Fruit fly (Drosophila melanogaster) whole organism, embryonic: ENCODE results near the gene CG33127.
A peak's percentile ranks its signal among the peaks of the same experiment; 100 is the strongest.

Experiments used
- Asciz ChIP-seq: fragments of 200-800 bp; sonication (Bioruptor generic); optimal IDR thresholded peaks from 2 replicates; lab custom pipeline; 2017; ENCODE audit warnings: missing biosample characterization, mild to moderate bottlenecking, missing genetic modification characterization, missing genetic modification reagents
- C15 ChIP-seq: fragments of 200-800 bp; sonication (Bioruptor generic); IDR thresholded peaks from 3 replicates; pipeline ENCODE4 v1.3.6; 2022; ENCODE audit warnings: missing biosample characterization, missing genetic modification characterization
- CG10565 ChIP-seq: fragments of 200-800 bp; sonication (Bioruptor generic); optimal IDR thresholded peaks from 3 replicates; lab custom pipeline; 2016; ENCODE audit warnings: missing biosample characterization, mild to moderate bottlenecking, missing genetic modification characterization
- CG11456 ChIP-seq: fragments of 200-800 bp; sonication (Bioruptor generic); IDR thresholded peaks from 3 replicates; pipeline ENCODE4 v1.3.6; 2022; ENCODE audit warnings: missing biosample characterization, missing genetic modification characterization
- CG12104 ChIP-seq: fragments of 200-800 bp; sonication (Bioruptor generic); optimal IDR thresholded peaks from 3 replicates; lab custom pipeline; 2016; ENCODE audit warnings: missing biosample characterization, missing genetic modification characterization
- CG14050 ChIP-seq: fragments of 200-800 bp; sonication (Bioruptor generic); IDR thresholded peaks from 3 replicates; pipeline ENCODE4 v1.3.6; 2022; ENCODE audit warnings: missing biosample characterization, missing genetic modification characterization
- CG14667 ChIP-seq: fragments of 200-800 bp; sonication (Bioruptor generic); IDR thresholded peaks from 2 replicates; pipeline ENCODE4 v1.3.6; 2022; ENCODE audit warnings: missing biosample characterization, missing genetic modification characterization
- CG15073 ChIP-seq: fragments of 200-800 bp; sonication (Bioruptor generic); optimal IDR thresholded peaks from 2 replicates; lab custom pipeline; 2016; ENCODE audit warnings: missing biosample characterization, missing genetic modification characterization
- CG1529 ChIP-seq: fragments of 200-800 bp; sonication (Bioruptor generic); optimal IDR thresholded peaks from 3 replicates; lab custom pipeline; 2018; ENCODE audit warnings: missing biosample characterization, missing genetic modification characterization
- CG17186 ChIP-seq: fragments of 200-800 bp; sonication (Bioruptor generic); optimal IDR thresholded peaks from 3 replicates; lab custom pipeline; 2017; ENCODE audit warnings: missing biosample characterization, missing genetic modification reagents, missing genetic modification characterization
- CG17328 ChIP-seq: fragments of 200-800 bp; sonication (Bioruptor generic); IDR thresholded peaks from 2 replicates; pipeline ENCODE4 v1.3.6; 2022; ENCODE audit warnings: missing biosample characterization, missing genetic modification characterization
- CG17385 ChIP-seq: fragments of 200-800 bp; sonication (Bioruptor generic); optimal IDR thresholded peaks from 3 replicates; lab custom pipeline; 2018; ENCODE audit warnings: missing biosample characterization, mild to moderate bottlenecking, missing genetic modification characterization
- CG17829 ChIP-seq: fragments of 200-800 bp; optimal IDR thresholded peaks from 2 replicates; lab custom pipeline; 2019; ENCODE audit warnings: missing biosample characterization, mild to moderate bottlenecking, missing genetic modification characterization, moderate library complexity
- CG17912 ChIP-seq: fragments of 200-800 bp; sonication (Bioruptor generic); optimal IDR thresholded peaks from 2 replicates; lab custom pipeline; 2018; ENCODE audit warnings: missing biosample characterization, mild to moderate bottlenecking, missing genetic modification characterization
- CG4424 ChIP-seq: fragments of 200-800 bp; sonication (Bioruptor generic); optimal IDR thresholded peaks from 3 replicates; lab custom pipeline; 2016; ENCODE audit warnings: missing biosample characterization, missing genetic modification characterization
- CG6791 ChIP-seq: fragments of 200-800 bp; sonication (Bioruptor generic); IDR thresholded peaks from 3 replicates; pipeline ENCODE4 v1.3.6; 2022; ENCODE audit warnings: missing biosample characterization, missing genetic modification characterization; ENCODE audit not compliant: partially characterized antibody
- CG9215 ChIP-seq: fragments of 200-800 bp; sonication (Bioruptor generic); IDR thresholded peaks from 2 replicates; pipeline ENCODE4 v1.3.6; 2022; ENCODE audit warnings: missing biosample characterization, missing genetic modification characterization
- CTCF ChIP-seq: fragments of 200-800 bp; sonication (Bioruptor generic); optimal IDR thresholded peaks from 2 replicates; lab custom pipeline; 2017; ENCODE audit warnings: missing biosample characterization, mild to moderate bottlenecking, missing genetic modification characterization, moderate library complexity
- Deaf1 ChIP-seq: fragments of 200-800 bp; optimal IDR thresholded peaks from 3 replicates; lab custom pipeline; 2019; ENCODE audit warnings: missing biosample characterization, mild to moderate bottlenecking, missing genetic modification characterization, moderate library complexity
- HmgD ChIP-seq: fragments of 200-800 bp; sonication (Bioruptor generic); optimal IDR thresholded peaks from 3 replicates; lab custom pipeline; 2016; ENCODE audit warnings: missing biosample characterization, missing genetic modification characterization
- Lpt ChIP-seq: fragments of >200 bp; optimal IDR thresholded peaks from 2 replicates; lab custom pipeline; 2018; ENCODE audit warnings: missing biosample characterization, missing genetic modification characterization
- MBD-R2 ChIP-seq: fragments of 200-800 bp; sonication (Bioruptor generic); IDR thresholded peaks from 2 replicates; pipeline ENCODE4 v1.3.6; 2022; ENCODE audit warnings: missing biosample characterization, missing genetic modification characterization
- MTF-1 ChIP-seq: fragments of 200-800 bp; sonication (Bioruptor generic); optimal IDR thresholded peaks from 2 replicates; lab custom pipeline; 2018; ENCODE audit warnings: missing biosample characterization, mild to moderate bottlenecking, missing genetic modification characterization, borderline replicate concordance
- Med ChIP-seq: fragments of 200-800 bp; sonication (Bioruptor generic); peaks from one replicate; lab custom pipeline; 2016; ENCODE audit warnings: missing biosample characterization, missing genetic modification characterization, mild to moderate bottlenecking, inconsistent platforms, moderate library complexity
- Sox102F ChIP-seq: fragments of 200-800 bp; sonication (Bioruptor generic); optimal IDR thresholded peaks from 2 replicates; lab custom pipeline; 2018; ENCODE audit warnings: missing biosample characterization, mild to moderate bottlenecking, missing genetic modification characterization, moderate library complexity
- Taf1 ChIP-seq: fragments of 200-800 bp; sonication (Bioruptor generic); IDR thresholded peaks from 2 replicates; pipeline ENCODE4 v1.3.6; 2022; ENCODE audit warnings: missing biosample characterization, missing genetic modification characterization
- Tbp ChIP-seq: fragments of >200 bp; optimal IDR thresholded peaks from 2 replicates; lab custom pipeline; 2018; ENCODE audit warnings: missing biosample characterization, missing genetic modification characterization
- Xrp1 ChIP-seq: fragments of 200-800 bp; sonication (Bioruptor generic); IDR thresholded peaks from 2 replicates; pipeline ENCODE4 v1.3.6; 2022; ENCODE audit warnings: missing biosample characterization, missing genetic modification characterization
- abd-A ChIP-seq: fragments of 200-800 bp; sonication (Bioruptor generic); optimal IDR thresholded peaks from 3 replicates; lab custom pipeline; 2019; ENCODE audit warnings: missing biosample characterization, mild to moderate bottlenecking, missing genetic modification characterization, moderate library complexity
- ato ChIP-seq: fragments of 200-800 bp; sonication (Bioruptor generic); IDR thresholded peaks from 2 replicates; pipeline ENCODE4 v1.3.6; 2022; ENCODE audit warnings: missing biosample characterization, missing genetic modification characterization; ENCODE audit not compliant: partially characterized antibody
- br ChIP-seq: fragments of >200 bp; optimal IDR thresholded peaks from 2 replicates; lab custom pipeline; 2017
- cad ChIP-seq: fragments of >200 bp; optimal IDR thresholded peaks from 2 replicates; lab custom pipeline; 2017; ENCODE audit warnings: missing biosample characterization, missing genetic modification characterization
- chn ChIP-seq: fragments of 200-800 bp; sonication (Bioruptor generic); optimal IDR thresholded peaks from 2 replicates; lab custom pipeline; 2016; ENCODE audit warnings: missing biosample characterization, missing genetic modification characterization
- croc ChIP-seq: fragments of 200-800 bp; sonication (Bioruptor generic); conservative IDR thresholded peaks from 3 replicates; pipeline ENCODE4 v1.3.6; 2022; ENCODE audit warnings: missing biosample characterization, missing genetic modification characterization
- ems ChIP-seq: fragments of 200-800 bp; sonication (Bioruptor generic); optimal IDR thresholded peaks from 3 replicates; lab custom pipeline; 2016; ENCODE audit warnings: missing biosample characterization, missing genetic modification characterization
- exex ChIP-seq: fragments of 200-800 bp; sonication (Bioruptor generic); optimal IDR thresholded peaks from 4 replicates; lab custom pipeline; 2018; ENCODE audit warnings: missing biosample characterization, mild to moderate bottlenecking, missing genetic modification characterization, moderate library complexity
- eyg ChIP-seq: fragments of 200-800 bp; sonication (Bioruptor generic); optimal IDR thresholded peaks from 3 replicates; lab custom pipeline; 2016; ENCODE audit warnings: missing biosample characterization, missing genetic modification characterization
- gcm ChIP-seq: fragments of 200-800 bp; sonication (Bioruptor generic); optimal IDR thresholded peaks from 2 replicates; lab custom pipeline; 2019; ENCODE audit warnings: missing biosample characterization, mild to moderate bottlenecking, missing genetic modification characterization, moderate library complexity
- gsb ChIP-seq: fragments of 200-800 bp; sonication (Bioruptor generic); IDR thresholded peaks from 2 replicates; pipeline ENCODE4 v1.3.6; 2022; ENCODE audit warnings: missing biosample characterization, missing genetic modification characterization
- gsb-n ChIP-seq: fragments of 200-800 bp; sonication (Bioruptor generic); optimal IDR thresholded peaks from 3 replicates; lab custom pipeline; 2018; ENCODE audit warnings: missing biosample characterization, mild to moderate bottlenecking, missing genetic modification characterization
- her ChIP-seq: fragments of 200-800 bp; sonication (Bioruptor generic); optimal IDR thresholded peaks from 2 replicates; lab custom pipeline; 2016; ENCODE audit warnings: missing biosample characterization, missing genetic modification characterization
- kay ChIP-seq: fragments of 200-800 bp; sonication (Bioruptor generic); optimal IDR thresholded peaks from 2 replicates; lab custom pipeline; 2016; ENCODE audit warnings: missing biosample characterization, missing genetic modification characterization
- odd ChIP-seq: fragments of 200-800 bp; sonication (Bioruptor generic); optimal IDR thresholded peaks from 2 replicates; lab custom pipeline; 2017; ENCODE audit warnings: missing biosample characterization, mild to moderate bottlenecking, missing genetic modification characterization
- otp ChIP-seq: fragments of 200-800 bp; sonication (Bioruptor generic); IDR thresholded peaks from 3 replicates; pipeline ENCODE4, ENCODE4 v1.3.6; 2022; ENCODE audit warnings: missing biosample characterization, missing genetic modification characterization
- pros ChIP-seq: fragments of 200-800 bp; sonication (Bioruptor generic); optimal IDR thresholded peaks from 3 replicates; lab custom pipeline; 2019; ENCODE audit warnings: missing biosample characterization, mild to moderate bottlenecking, missing genetic modification characterization, moderate library complexity
- sens ChIP-seq: fragments of 200-800 bp; sonication (Bioruptor generic); peaks from one replicate; lab custom pipeline; 2016; ENCODE audit warnings: missing biosample characterization, missing genetic modification characterization
- sug ChIP-seq: fragments of 200-800 bp; optimal IDR thresholded peaks from 2 replicates; lab custom pipeline; 2019; ENCODE audit warnings: missing biosample characterization, mild to moderate bottlenecking, missing genetic modification characterization, moderate library complexity
- tio ChIP-seq: fragments of 200-800 bp; sonication (Bioruptor generic); optimal IDR thresholded peaks from 2 replicates; lab custom pipeline; 2017; ENCODE audit warnings: missing biosample characterization, missing genetic modification characterization, inconsistent platforms
- trh ChIP-seq: fragments of 200-800 bp; sonication (Bioruptor generic); optimal IDR thresholded peaks from 2 replicates; lab custom pipeline; 2016; ENCODE audit warnings: missing biosample characterization, missing genetic modification characterization
- unc-4 ChIP-seq: fragments of 200-800 bp; sonication (Bioruptor generic); IDR thresholded peaks from 2 replicates; pipeline ENCODE4 v1.3.6; 2022; ENCODE audit warnings: missing biosample characterization, missing genetic modification characterization; ENCODE audit not compliant: partially characterized antibody
- z ChIP-seq: fragments of 200-800 bp; sonication (Bioruptor generic); IDR thresholded peaks from 3 replicates; pipeline ENCODE4 v1.3.6; 2022; ENCODE audit warnings: missing biosample characterization, missing genetic modification characterization
- zen2 ChIP-seq: fragments of 200-800 bp; sonication (Bioruptor generic); IDR thresholded peaks from 3 replicates; pipeline ENCODE4 v1.3.6; 2022; ENCODE audit warnings: missing biosample characterization, missing genetic modification characterization; ENCODE audit not compliant: partially characterized antibody
- zf30C ChIP-seq: fragments of 200-800 bp; sonication (Bioruptor generic); optimal IDR thresholded peaks from 3 replicates; lab custom pipeline; 2018; ENCODE audit warnings: missing biosample characterization, mild to moderate bottlenecking, missing genetic modification characterization

Gene CG33127

dm6 chr2L:283071-283482 lies 38.8 kb upstream of the CG33127 start, which contains the start of gene CG11601 (continued):
- TF ChIP-seq Taf1 (GFP tag; lab: Robert Waterston, UW), result no peak
- no peak for TF ChIP-seq br (lab: Kevin White, UChicago)
- TF ChIP-seq CG14667 (GFP tag; lab: Robert Waterston, UW), result no peak
- TF ChIP-seq C15 (GFP tag; lab: Robert Waterston, UW), result no peak
- peak; percentile 21 for TF ChIP-seq kay (GFP tag; lab: Kevin White, UChicago)
- no peak for TF ChIP-seq zf30C
- TF ChIP-seq CG17829 (tag; lab: Kevin White, UChicago), result peak; percentile 34
- TF ChIP-seq otp (GFP tag; lab: Robert Waterston, UW), result no peak
- peak; percentile 39 for TF ChIP-seq sug (tag; lab: Kevin White, UChicago)
- TF ChIP-seq Sox102F, result no peak
- TF ChIP-seq CG15073 (GFP tag; lab: Kevin White, UChicago), result no peak
- peak; percentile 88 for TF ChIP-seq Med (GFP tag; lab: Kevin White, UChicago)
- TF ChIP-seq abd-A, result no peak
- no peak for TF ChIP-seq CG14050 (GFP tag; lab: Robert Waterston, UW)
- peak; percentile 53; the same call in 1 of the 2 replicates for TF ChIP-seq CG17328 (GFP tag; lab: Robert Waterston, UW)
- TF ChIP-seq gcm, result no peak
- no peak for TF ChIP-seq CG6791
- TF ChIP-seq chn (GFP tag; lab: Kevin White, UChicago), result peak; percentile 19
- no peak for TF ChIP-seq eyg (GFP tag; lab: Kevin White, UChicago)
- TF ChIP-seq z (GFP tag; lab: Robert Waterston, UW), result no peak
- no peak for TF ChIP-seq gsb-n (tag; lab: Kevin White, UChicago)
- TF ChIP-seq Tbp (GFP tag; lab: Kevin White, UChicago), result no peak
- no peak for TF ChIP-seq MTF-1 (GFP tag; lab: Kevin White, UChicago)
- no peak for TF ChIP-seq croc
- TF ChIP-seq ato (GFP tag; lab: Robert Waterston, UW), result no peak
- peak; percentile 80 for TF ChIP-seq CTCF
- TF ChIP-seq sens (GFP tag; lab: Kevin White, UChicago), result peak; percentile 75
- no peak for TF ChIP-seq CG4424 (GFP tag; lab: Kevin White, UChicago)
- TF ChIP-seq CG11456, result peak; percentile 53; the same call in 1 of the 3 replicates
- TF ChIP-seq zen2 (GFP tag; lab: Robert Waterston, UW), result no peak
- TF ChIP-seq ems (GFP tag; lab: Kevin White, UChicago), result no peak
- TF ChIP-seq MBD-R2 (GFP tag; lab: Robert Waterston, UW), result peak; percentile 89
- TF ChIP-seq trh (GFP tag; lab: Kevin White, UChicago), result no peak
- TF ChIP-seq HmgD, result no peak
- TF ChIP-seq Lpt, result no peak
- TF ChIP-seq Asciz (GFP tag; lab: Kevin White, UChicago), result no peak
- no peak for TF ChIP-seq CG10565 (GFP tag; lab: Kevin White, UChicago)
- TF ChIP-seq CG1529, result no peak
- no peak for TF ChIP-seq cad
- peak; percentile 52 for TF ChIP-seq her (GFP tag; lab: Kevin White, UChicago)
- no peak for TF ChIP-seq CG9215 (GFP tag; lab: Robert Waterston, UW)
- no peak for TF ChIP-seq odd (GFP tag; lab: Kevin White, UChicago)
- no peak for TF ChIP-seq tio (GFP tag; lab: Kevin White, UChicago)
- peak; percentile 37 for TF ChIP-seq exex
- TF ChIP-seq CG17385 (GFP tag; lab: Kevin White, UChicago), result no peak
- no peak for TF ChIP-seq pros (GFP tag; lab: Kevin White, UChicago)
- TF ChIP-seq Deaf1 (tag; lab: Kevin White, UChicago), result no peak
- no peak for TF ChIP-seq CG17186 (GFP tag; lab: Kevin White, UChicago)
- 0 out of 2 replicates have a peak, but pooled peaks have one; percentile 24 for TF ChIP-seq unc-4 (GFP tag; lab: Robert Waterston, UW)
- TF ChIP-seq CG17912 (GFP tag; lab: Kevin White, UChicago), result no peak
- TF ChIP-seq CG12104 (GFP tag; lab: Kevin White, UChicago), result no peak
- peak; percentile 52; the same call in 1 of the 2 replicates for TF ChIP-seq Xrp1 (GFP tag; lab: Robert Waterston, UW)
- no peak for TF ChIP-seq gsb (GFP tag; lab: Robert Waterston, UW)
